Worm (Caenorhabditis elegans): ENCODE measurements around the gene hach-1.

hach-1 gene

DNA sequence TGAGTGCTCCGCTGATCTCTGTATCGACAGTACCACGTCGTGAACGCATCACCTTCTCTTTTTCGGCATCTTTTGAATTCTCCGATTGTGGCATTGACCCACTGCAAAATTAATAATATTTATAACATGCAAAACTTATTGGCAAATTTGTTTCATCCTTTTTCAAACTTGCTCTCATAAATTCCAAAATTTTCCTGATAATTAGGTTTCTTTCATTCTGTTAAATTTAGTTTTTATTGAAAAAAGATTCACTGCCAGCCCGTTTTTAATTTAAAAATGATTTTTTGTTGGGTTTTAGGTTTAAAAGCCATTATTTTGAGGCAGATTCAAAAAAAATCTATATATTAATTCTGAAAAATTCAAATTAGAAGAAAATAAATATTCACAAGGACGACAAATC is 44.7 kb downstream of the hach-1 start, which contains the start of gene wdr-37 (continued):
- TF ChIP-seq nfya-2 (GFP tag; IDR thresholded peaks at IDR 0.05) (no peak), F22D6.2 (tag; optimal IDR thresholded peaks at IDR 0.05) (no peak), madf-8 (GFP tag; conservative IDR thresholded peaks at IDR 0.05) (no peak), ets-4 (GFP tag; optimal IDR thresholded peaks at IDR 0.05) (no peak)

- peak; percentile 54; the same call in 1 of the 2 replicates for TF ChIP-seq ceh-100 (GFP tag; IDR thresholded peaks at IDR 0.05)
- peak; percentile 71 for TF ChIP-seq ztf-22 (GFP tag; optimal IDR thresholded peaks at IDR 0.05)
- TF ChIP-seq ZK185.1 (tag; optimal IDR thresholded peaks at IDR 0.05; ENCODE audit: poor library complexity, severe bottlenecking): peak; percentile 86
- TF ChIP-seq cebp-1 (GFP tag; IDR thresholded peaks at IDR 0.05): 0 out of 2 replicates have a peak, but pooled peaks have one; percentile 48
- peak; percentile 76 for TF ChIP-seq cebp-1 (tag; optimal IDR thresholded peaks at IDR 0.05)
- TF ChIP-seq xnd-1 (tag; optimal IDR thresholded peaks at IDR 0.05): no peak
- TF ChIP-seq pha-4 (tag; optimal IDR thresholded peaks at IDR 0.05): no peak
- no peak for TF ChIP-seq Y67H2A.10 (GFP tag; conservative IDR thresholded peaks at IDR 0.05)
- TF ChIP-seq K11D2.4 (GFP tag; IDR thresholded peaks at IDR 0.05): 0 out of 2 replicates have a peak, but pooled peaks have one; percentile 49
- no peak for TF ChIP-seq sdz-38 (tag; optimal IDR thresholded peaks at IDR 0.05)
- peak; percentile 77 for TF ChIP-seq ztf-18 (tag; optimal IDR thresholded peaks at IDR 0.05)
- TF ChIP-seq lsl-1 (GFP tag; optimal IDR thresholded peaks at IDR 0.05): peak; percentile 78
- TF ChIP-seq nfya-2 (GFP tag; IDR thresholded peaks at IDR 0.05): 0 out of 2 replicates have a peak, but pooled peaks have one; percentile 67
- TF ChIP-seq ztf-3 (GFP tag; optimal IDR thresholded peaks at IDR 0.05): peak; percentile 74
- TF ChIP-seq D2030.7 (GFP tag; IDR thresholded peaks at IDR 0.05): peak; percentile 70
- no peak for TF ChIP-seq C06A6.2 (GFP tag; conservative IDR thresholded peaks at IDR 0.05)
- TF ChIP-seq let-607 (tag; optimal IDR thresholded peaks at IDR 0.05): peak; percentile 50 to 70
- peak; percentile 76 for TF ChIP-seq somi-1 (GFP tag; optimal IDR thresholded peaks at IDR 0.05)
- TF ChIP-seq dox-1 (GFP tag; IDR thresholded peaks at IDR 0.05): peak; percentile 84
- TF ChIP-seq bed-1 (GFP tag; IDR thresholded peaks at IDR 0.05): 0 out of 2 replicates have a peak, but pooled peaks have one; percentile 59
- TF ChIP-seq aptf-3 (GFP tag; IDR thresholded peaks at IDR 0.05): peak; percentile 64; the same call in 1 of the 2 replicates
- peak; percentile 76 for TF ChIP-seq T26A5.8 (tag; optimal IDR thresholded peaks at IDR 0.05)
- no peak for TF ChIP-seq ceh-58 (GFP tag; IDR thresholded peaks at IDR 0.05)
- peak; percentile 56; the same call in 1 of the 2 replicates for TF ChIP-seq attf-3 (GFP tag; conservative IDR thresholded peaks at IDR 0.05)
- peak; percentile 94 for TF ChIP-seq nfyb-1 (GFP tag; IDR thresholded peaks at IDR 0.05)
- peak; percentile 60 for TF ChIP-seq nhr-179 (tag; optimal IDR thresholded peaks at IDR 0.05)
- peak; percentile 74 for TF ChIP-seq mcd-1 (GFP tag; IDR thresholded peaks at IDR 0.05)
- TF ChIP-seq F39B2.1 (GFP tag; IDR thresholded peaks at IDR 0.05): peak; percentile 69; the same call in 1 of the 2 replicates
- TF ChIP-seq B0261.1 (tag; optimal IDR thresholded peaks at IDR 0.05): peak; percentile 89
- no peak for TF ChIP-seq Y79H2A.3 (GFP tag; conservative IDR thresholded peaks at IDR 0.05)
- peak; percentile 56 for TF ChIP-seq K12H6.12 (tag; optimal IDR thresholded peaks at IDR 0.05)
- TF ChIP-seq hrde-1 (tag; optimal IDR thresholded peaks at IDR 0.05; ENCODE audit: borderline replicate concordance): peak; percentile 77
- TF ChIP-seq T07F8.4 (tag; optimal IDR thresholded peaks at IDR 0.05): peak; percentile 87
- 0 out of 2 replicates have a peak, but pooled peaks have one; percentile 31 for TF ChIP-seq ztf-6 (GFP tag; IDR thresholded peaks at IDR 0.05)
- TF ChIP-seq ekl-4 (GFP tag; IDR thresholded peaks at IDR 0.05): peak; percentile 77; the same call in 1 of the 2 replicates
- TF ChIP-seq rcor-1 (GFP tag; IDR thresholded peaks at IDR 0.05): peak; percentile 81
- 0 out of 2 replicates have a peak, but pooled peaks have one; percentile 21 for TF ChIP-seq egrh-3 (GFP tag; IDR thresholded peaks at IDR 0.05)
- TF ChIP-seq F33H1.4 (GFP tag; IDR thresholded peaks at IDR 0.05): peak; percentile 70
- TF ChIP-seq unc-130 (GFP tag; optimal IDR thresholded peaks at IDR 0.05): peak; percentile 84
- TF ChIP-seq F22D6.2 (tag; optimal IDR thresholded peaks at IDR 0.05): peak; percentile 64
- peak; percentile 93 for TF ChIP-seq athp-1 (tag; optimal IDR thresholded peaks at IDR 0.05)
- TF ChIP-seq ama-1 (optimal IDR thresholded peaks at IDR 0.05): no peak
- peak; percentile 26 to 83 for TF ChIP-seq ama-1 (GFP tag; optimal IDR thresholded peaks at IDR 0.05)
- TF ChIP-seq F57C9.4 (tag; optimal IDR thresholded peaks at IDR 0.05): peak; percentile 57
- TF ChIP-seq ztf-25 (GFP tag; IDR thresholded peaks at IDR 0.05): no peak; the same call in 1 of the 2 replicates
These were observed 46.7 kb downstream of the hach-1 start for ce11 chrIII:5601999-5602398.
